Worm (Caenorhabditis elegans) whole organism, L3 larva: ENCODE results near the gene nhr-192.
A peak's percentile ranks its signal among the peaks of the same experiment; 100 is the strongest.

Source experiments
- R02D3.7 ChIP-seq: fragments of 150-350 bp; optimal IDR thresholded peaks from 2 replicates; lab custom pipeline; 2014; ENCODE audit warnings: missing biosample characterization, missing genetic modification characterization
- ZK546.5 ChIP-seq: sonication (generic microtip); optimal IDR thresholded peaks from 2 replicates; lab custom pipeline; 2017; ENCODE audit warnings: missing biosample characterization, missing genetic modification characterization
- ama-1 ChIP-seq: fragments of 150-350 bp; optimal IDR thresholded peaks from 2 replicates; lab custom pipeline; 2018
- ceh-16 ChIP-seq: sonication (generic microtip); optimal IDR thresholded peaks from 2 replicates; lab custom pipeline; 2017; ENCODE audit warnings: missing biosample characterization, missing genetic modification characterization
- ceh-28 ChIP-seq: fragments of 150-350 bp; optimal IDR thresholded peaks from 2 replicates; lab custom pipeline; 2014; ENCODE audit warnings: missing biosample characterization, missing genetic modification reagents, missing genetic modification characterization
- daf-12 ChIP-seq: fragments of 150-350 bp; optimal IDR thresholded peaks from 2 replicates; lab custom pipeline; 2014; ENCODE audit warnings: missing biosample characterization, missing genetic modification reagents, missing genetic modification characterization
- egl-27 ChIP-seq: sonication (generic microtip); optimal IDR thresholded peaks from 4 replicates; lab custom pipeline; 2017; ENCODE audit warnings: missing biosample characterization, missing genetic modification reagents, missing genetic modification characterization
- elt-2 ChIP-seq: sonication (generic microtip); optimal IDR thresholded peaks from 2 replicates; lab custom pipeline; 2016; ENCODE audit warnings: missing genetic modification reagents, mild to moderate bottlenecking, missing genetic modification characterization, missing compliant biosample characterization
- elt-3 ChIP-seq, 3 experiments: fragments of 150-350 bp in 1 of 3; sonication (generic microtip) in 2 of 3; optimal IDR thresholded peaks; 2 replicates in 2 of 3; 4 replicates in 1 of 3; lab custom pipeline; 2014 to 2017; ENCODE audit warnings: missing biosample characterization in 3 of 3, missing genetic modification characterization in 3 of 3
- eor-1 ChIP-seq, 2 experiments: fragments of 150-350 bp; optimal IDR thresholded peaks; 2 replicates each; lab custom pipeline; 2014 to 2018; ENCODE audit warnings: missing biosample characterization in 2 of 2, missing genetic modification characterization in 2 of 2
- fkh-2 ChIP-seq: fragments of 150-350 bp; optimal IDR thresholded peaks from 2 replicates; lab custom pipeline; 2014; ENCODE audit warnings: missing biosample characterization, missing genetic modification reagents, missing genetic modification characterization
- fos-1 ChIP-seq: fragments of 150-350 bp; optimal IDR thresholded peaks from 2 replicates; lab custom pipeline; 2014; ENCODE audit warnings: missing biosample characterization, missing genetic modification characterization
- lin-39 ChIP-seq: fragments of 150-350 bp; optimal IDR thresholded peaks from 2 replicates; lab custom pipeline; 2018; ENCODE audit warnings: missing biosample characterization, missing genetic modification reagents, missing genetic modification characterization
- mdl-1 ChIP-seq: fragments of 150-350 bp; optimal IDR thresholded peaks from 2 replicates; lab custom pipeline; 2014; ENCODE audit warnings: missing biosample characterization, missing genetic modification characterization
- nhr-11 ChIP-seq: fragments of 150-350 bp; optimal IDR thresholded peaks from 2 replicates; lab custom pipeline; 2014; ENCODE audit warnings: missing biosample characterization, missing genetic modification characterization
- nhr-23 ChIP-seq: fragments of 150-350 bp; optimal IDR thresholded peaks from 2 replicates; lab custom pipeline; 2014; ENCODE audit warnings: missing biosample characterization, missing genetic modification reagents, missing genetic modification characterization
- nhr-25 ChIP-seq: sonication (generic microtip); optimal IDR thresholded peaks from 2 replicates; lab custom pipeline; 2017; ENCODE audit warnings: missing biosample characterization, missing genetic modification characterization
- nhr-43 ChIP-seq: sonication (generic microtip); optimal IDR thresholded peaks from 2 replicates; lab custom pipeline; 2016; ENCODE audit warnings: mild to moderate bottlenecking, missing genetic modification characterization, missing compliant biosample characterization; ENCODE audit not compliant: poor library complexity, severe bottlenecking
- nhr-77 ChIP-seq: fragments of 150-350 bp; optimal IDR thresholded peaks from 2 replicates; lab custom pipeline; 2014; ENCODE audit warnings: missing biosample characterization, missing genetic modification characterization
- pha-4 ChIP-seq: fragments of 150-350 bp; optimal IDR thresholded peaks from 2 replicates; lab custom pipeline; 2014; ENCODE audit warnings: missing biosample characterization, missing genetic modification reagents, missing genetic modification characterization
- pqm-1 ChIP-seq: fragments of 150-350 bp; optimal IDR thresholded peaks from 2 replicates; lab custom pipeline; 2017; ENCODE audit warnings: missing biosample characterization, missing genetic modification characterization, inconsistent platforms
- sea-2 ChIP-seq: fragments of 150-350 bp; sonication (generic microtip); optimal IDR thresholded peaks from 4 replicates; lab custom pipeline; 2014; ENCODE audit warnings: missing biosample characterization, missing genetic modification reagents, missing genetic modification characterization
- tbx-2 ChIP-seq: sonication (generic microtip); optimal IDR thresholded peaks from 2 replicates; lab custom pipeline; 2016; ENCODE audit warnings: mild to moderate bottlenecking, missing genetic modification characterization, missing compliant biosample characterization
- unc-39 ChIP-seq: sonication (generic microtip); optimal IDR thresholded peaks from 4 replicates; lab custom pipeline; 2017; ENCODE audit warnings: missing biosample characterization, missing genetic modification characterization
- unc-62 ChIP-seq: fragments of 150-350 bp; sonication (generic microtip); optimal IDR thresholded peaks from 4 replicates; lab custom pipeline; 2014; ENCODE audit warnings: missing biosample characterization, missing genetic modification reagents, missing genetic modification characterization
- zag-1 ChIP-seq: fragments of 150-350 bp; optimal IDR thresholded peaks from 2 replicates; lab custom pipeline; 2014; ENCODE audit warnings: missing biosample characterization, missing genetic modification characterization
- ztf-4 ChIP-seq: fragments of 150-350 bp; optimal IDR thresholded peaks from 2 replicates; lab custom pipeline; 2014; ENCODE audit warnings: missing biosample characterization, missing genetic modification characterization

nhr-192 gene

ce11 chrV:10070541-10070940, at the start of gene nhr-192:
Gene nhr-192, minus strand, starts transcription at chrV:10070641.
- TF ChIP-seq eor-1 (tag; optimal IDR thresholded peaks at IDR 0.05; lab: Kevin White, UChicago), result no peak
- no peak for TF ChIP-seq nhr-25
- no peak for TF ChIP-seq nhr-23 (tag; lab: Kevin White, UChicago)
- TF ChIP-seq ama-1 (lab: Kevin White, UChicago), result no peak
- no peak for TF ChIP-seq tbx-2 (tag; lab: Kevin White, UChicago)
- no peak for TF ChIP-seq unc-62 (GFP tag; lab: Kevin White, UChicago)

- TF ChIP-seq ceh-16 (tag; lab: Kevin White, UChicago) (no peak), zag-1 (tag; lab: Kevin White, UChicago) (no peak), ama-1 (lab: Kevin White, UChicago) (no peak), ztf-4 (tag; lab: Kevin White, UChicago) (no peak), fkh-2 (tag; lab: Kevin White, UChicago) (no peak), nhr-77 (tag; lab: Kevin White, UChicago) (no peak)
- TF ChIP-seq, all 47 proteins: peak for 0
Observed at ce11 chrV:10117465-10117864, 47.0 kb upstream of the nhr-192 start, which contains the start of gene C08B6.5. Gene C08B6.5, plus strand, starts transcription at chrV:10117765.

DNA sequence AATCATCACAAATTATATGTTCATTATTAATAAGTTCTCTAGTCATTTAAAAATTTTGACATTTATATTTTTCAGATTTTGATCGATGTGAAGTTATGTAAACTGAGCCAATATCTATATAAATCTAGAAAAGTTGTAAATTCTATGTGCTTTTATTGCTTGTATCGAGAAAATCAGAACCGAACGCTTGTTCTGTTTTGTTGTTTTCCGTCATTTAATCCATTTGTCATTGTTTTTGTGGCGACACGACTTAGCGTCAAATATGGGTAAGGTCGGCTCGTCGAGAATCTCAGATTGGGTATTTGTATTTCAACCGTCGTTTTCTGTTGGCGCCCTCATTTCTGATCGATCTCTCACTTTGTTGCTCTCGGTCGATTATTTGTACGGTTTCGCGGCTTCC, 43.9 kb upstream of the nhr-192 start, which contains the start of gene cht-5:
TSS of gene cht-5 (plus strand) at position 301 of the 400 bp plus-strand sequence.
- no peak for TF ChIP-seq sea-2 (GFP tag; lab: Kevin White, UChicago)
- TF ChIP-seq, all 47 proteins: peak for 0

DNA sequence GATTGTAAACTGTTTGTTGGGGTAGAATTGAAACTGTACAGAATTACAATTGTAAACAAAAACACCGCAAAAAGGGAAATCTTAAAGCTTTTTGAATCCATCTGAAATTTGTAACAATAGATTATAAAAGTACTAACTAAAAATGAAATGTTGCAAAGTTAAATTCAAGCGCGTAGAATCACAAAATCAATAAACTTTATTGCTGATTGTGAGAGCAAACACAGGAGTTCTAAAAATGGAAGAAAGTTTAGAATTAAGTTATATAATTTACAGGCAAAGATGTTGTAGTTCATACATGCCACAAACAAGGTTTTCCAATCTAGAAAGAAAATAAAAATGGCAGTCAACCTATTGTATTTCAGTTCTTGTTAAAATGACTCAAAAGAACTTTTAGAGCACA, 41.7 kb upstream of the nhr-192 start, which contains the start of gene C08B6.3:
TSS of gene C08B6.3 (minus strand) at position 101 of the 400 bp plus-strand sequence.
- TF ChIP-seq daf-12 (tag; lab: Kevin White, UChicago), result no peak

DNA sequence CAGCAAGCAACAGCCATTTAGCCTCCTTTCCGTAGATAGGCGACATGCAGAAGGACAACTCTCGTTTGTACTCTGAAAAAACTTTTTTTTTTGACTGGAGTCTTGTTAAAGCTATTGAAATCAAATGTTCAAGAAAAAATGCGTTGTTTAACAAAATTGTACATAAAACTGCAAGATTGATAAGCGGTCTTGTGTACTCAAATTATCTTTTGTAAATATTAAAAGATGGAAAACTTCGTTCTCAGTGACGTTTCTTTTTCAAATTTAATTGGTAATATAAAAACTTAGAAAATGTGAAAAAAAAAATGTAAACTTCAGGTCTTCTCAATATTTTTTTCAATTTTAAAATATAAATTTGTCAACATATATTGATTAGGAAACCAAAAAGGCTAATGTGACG, 40.7 kb upstream of the nhr-192 start:
- TF ChIP-seq elt-3 (tag; optimal IDR thresholded peaks at IDR 0.05; lab: Kevin White, UChicago) (no peak), pha-4 (tag; lab: Kevin White, UChicago) (peak; percentile 63), ZK546.5 (no peak), pqm-1 (peak; percentile 5), ceh-28 (tag; lab: Kevin White, UChicago) (no peak), elt-2 (tag; lab: Kevin White, UChicago) (peak; percentile 42), egl-27 (tag; lab: Kevin White, UChicago) (no peak)

DNA sequence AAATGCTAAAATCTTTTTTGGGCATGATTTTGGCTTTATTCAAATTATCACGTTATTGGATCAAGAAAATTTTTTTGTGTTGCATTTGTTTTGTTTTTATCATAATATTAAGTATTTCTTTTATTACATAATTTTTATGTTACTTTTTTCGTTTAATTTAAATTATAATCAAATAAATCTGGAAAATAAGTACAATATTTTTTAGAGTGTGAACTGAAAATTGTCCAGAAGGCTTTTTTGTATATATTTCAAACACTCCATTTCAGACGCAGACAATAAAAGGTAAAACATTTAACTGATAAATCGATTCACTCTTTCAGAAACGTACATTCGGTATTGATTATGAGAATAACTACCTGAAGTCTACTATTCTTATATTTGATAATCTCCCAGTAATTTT, 36.9 kb upstream of the nhr-192 start, which contains the start of gene C08B6.11:
TSS of gene C08B6.11 (plus strand) at position 301 of the 400 bp plus-strand sequence.
- no peak for TF ChIP-seq fos-1 (tag; lab: Kevin White, UChicago)
- TF ChIP-seq R02D3.7, result no peak
- TF ChIP-seq lin-39 (tag; lab: Kevin White, UChicago), result no peak
- no peak for TF ChIP-seq nhr-43
- TF ChIP-seq tbx-2 (tag; lab: Kevin White, UChicago), result no peak
- no peak for TF ChIP-seq mdl-1 (tag; lab: Kevin White, UChicago)
- no peak for TF ChIP-seq nhr-11
- TF ChIP-seq pqm-1, result no peak
- no peak for TF ChIP-seq unc-39
- no peak for TF ChIP-seq ZK546.5
- TF ChIP-seq, all 47 proteins: peak for 0

- TF ChIP-seq nhr-25 (no peak), tbx-2 (tag; lab: Kevin White, UChicago) (no peak), daf-12 (tag; lab: Kevin White, UChicago) (no peak), elt-3 (tag; optimal IDR thresholded peaks at IDR 0.05; lab: Kevin White, UChicago) (no peak), egl-27 (tag; lab: Kevin White, UChicago) (no peak), ama-1 (lab: Kevin White, UChicago) (no peak), mdl-1 (tag; lab: Kevin White, UChicago) (no peak)
- TF ChIP-seq, all 47 proteins: peak for 0
Observed at ce11 chrV:10105412-10105811, 35.0 kb upstream of the nhr-192 start, which contains the start of gene C08B6.2. Gene C08B6.2, plus strand, starts transcription at chrV:10105712.
